Worm (Caenorhabditis elegans): ENCODE measurements around the gene F20D6.12.

DNA sequence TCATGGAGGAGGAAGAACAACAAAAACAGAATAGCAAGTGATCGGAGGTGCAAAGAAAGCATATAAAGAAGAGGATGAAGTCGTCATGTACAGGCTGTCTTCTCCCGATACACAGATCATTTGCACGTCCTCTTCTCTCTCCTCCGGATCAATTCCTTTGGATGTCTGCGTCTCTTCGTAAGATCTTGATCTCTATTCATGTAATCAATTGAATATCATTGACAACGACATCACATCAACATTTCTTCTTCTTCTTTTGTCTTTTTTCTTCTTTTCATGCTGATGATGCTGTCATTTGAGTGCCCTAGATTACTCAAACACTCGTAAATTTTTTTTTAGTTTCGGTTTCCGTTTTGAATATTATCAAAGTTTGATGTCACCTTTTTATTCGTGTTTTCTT, 48.4 kb upstream of the F20D6.12 start, which contains the start of gene rol-3:
- TF ChIP-seq elt-3 (tag; optimal IDR thresholded peaks at IDR 0.05) (no peak), ztf-11 (tag; optimal IDR thresholded peaks at IDR 0.05) (no peak), tbx-8 (GFP tag; optimal IDR thresholded peaks at IDR 0.05) (no peak), bed-3 (GFP tag; optimal IDR thresholded peaks at IDR 0.05) (no peak), blmp-1 (tag; optimal IDR thresholded peaks at IDR 0.05) (no peak)

All from whole organism, mixed stage, embryonic.